Worm (Caenorhabditis elegans) whole organism, L1 larva: Measurements from ENCODE around the gene Y59H11AM.1.
A peak's percentile ranks its signal among the peaks of the same experiment; 100 is the strongest.

ENCODE experiments used
- C16A3.4 ChIP-seq: fragments of 150-350 bp; optimal IDR thresholded peaks from 2 replicates; lab custom pipeline; 2014; ENCODE audit warnings: missing biosample characterization, missing genetic modification characterization
- F16B12.6 ChIP-seq: fragments of 150-350 bp; optimal IDR thresholded peaks from 2 replicates; lab custom pipeline; 2014; ENCODE audit warnings: missing biosample characterization, missing genetic modification characterization
- Y116A8C.19 ChIP-seq: sonication (generic microtip); optimal IDR thresholded peaks from 2 replicates; lab custom pipeline; 2016; ENCODE audit warnings: missing compliant biosample characterization, missing genetic modification characterization, borderline replicate concordance
- aha-1 ChIP-seq: fragments of 150-350 bp; optimal IDR thresholded peaks from 2 replicates; lab custom pipeline; 2014; ENCODE audit warnings: missing biosample characterization, missing genetic modification characterization
- alr-1 ChIP-seq: fragments of 200-800 bp; sonication (Bioruptor generic); optimal IDR thresholded peaks from 2 replicates; lab custom pipeline; 2018; ENCODE audit warnings: borderline replicate concordance, mild to moderate bottlenecking, missing genetic modification characterization, missing compliant biosample characterization
- ama-1 ChIP-seq: fragments of 150-350 bp; optimal IDR thresholded peaks from 2 replicates; lab custom pipeline; 2014
- blmp-1 ChIP-seq: fragments of 150-350 bp; optimal IDR thresholded peaks from 2 replicates; lab custom pipeline; 2014; ENCODE audit warnings: missing biosample characterization, missing genetic modification characterization
- ceh-63 ChIP-seq: fragments of 200-800 bp; sonication (Bioruptor generic); optimal IDR thresholded peaks from 2 replicates; lab custom pipeline; 2018; ENCODE audit warnings: mild to moderate bottlenecking, missing genetic modification characterization, missing compliant biosample characterization
- ceh-88 ChIP-seq: fragments of 200-800 bp; sonication (Bioruptor generic); IDR thresholded peaks from 2 replicates; pipeline ENCODE4 v1.3.6; 2022; ENCODE audit warnings: missing genetic modification characterization, missing compliant biosample characterization
- ceh-90 ChIP-seq: sonication (generic microtip); optimal IDR thresholded peaks from 2 replicates; lab custom pipeline; 2016; ENCODE audit warnings: missing genetic modification characterization, missing compliant biosample characterization
- ces-1 ChIP-seq: fragments of 150-350 bp; optimal IDR thresholded peaks from 2 replicates; lab custom pipeline; 2014; ENCODE audit warnings: missing biosample characterization, missing genetic modification reagents, missing genetic modification characterization
- dpl-1 ChIP-seq, 3 experiments: fragments of 150-350 bp in 2 of 3; sonication (generic microtip) in 1 of 3; optimal IDR thresholded peaks; 2 replicates each; lab custom pipeline; 2014 to 2017; ENCODE audit warnings: missing biosample characterization in 3 of 3, missing genetic modification characterization in 3 of 3, missing genetic modification reagents in 3 of 3
- efl-1 ChIP-seq, 4 experiments: fragments of 150-350 bp; optimal IDR thresholded peaks in 3 of 4; peaks in 1 of 4; 1 replicate in 1 of 4; 2 replicates in 3 of 4; lab custom pipeline; 2014; ENCODE audit warnings: missing biosample characterization in 2 of 4, missing genetic modification characterization in 2 of 4, missing genetic modification reagents in 2 of 4
- efl-3 ChIP-seq: fragments of 200-800 bp; sonication (Bioruptor generic); optimal IDR thresholded peaks from 2 replicates; lab custom pipeline; 2018; ENCODE audit warnings: mild to moderate bottlenecking, missing genetic modification characterization, missing compliant biosample characterization
- egl-13 ChIP-seq: sonication (generic microtip); optimal IDR thresholded peaks from 2 replicates; lab custom pipeline; 2016; ENCODE audit warnings: missing genotype, missing genetic modification reagents, missing genetic modification characterization, missing compliant biosample characterization
- elt-2 ChIP-seq: sonication (generic microtip); optimal IDR thresholded peaks from 2 replicates; lab custom pipeline; 2016; ENCODE audit warnings: missing genetic modification characterization, mild to moderate bottlenecking, inconsistent platforms, missing compliant biosample characterization, missing genetic modification reagents
- elt-3 ChIP-seq, 6 experiments: fragments of 150-350 bp in 1 of 6; sonication (generic microtip); optimal IDR thresholded peaks; 2 replicates each; lab custom pipeline; 2017 to 2018; ENCODE audit warnings: missing biosample characterization in 6 of 6, missing genetic modification characterization in 6 of 6, inconsistent platforms in 1 of 6
- ets-5 ChIP-seq: fragments of 200-800 bp; sonication (Bioruptor generic); IDR thresholded peaks from 2 replicates; pipeline ENCODE4 v1.3.6; 2022; ENCODE audit warnings: missing genetic modification characterization, missing compliant biosample characterization
- fkh-4 ChIP-seq: sonication (generic microtip); optimal IDR thresholded peaks from 2 replicates; lab custom pipeline; 2016; ENCODE audit warnings: missing compliant biosample characterization, missing genetic modification characterization, borderline replicate concordance
- fos-1 ChIP-seq: fragments of 150-350 bp; optimal IDR thresholded peaks from 2 replicates; lab custom pipeline; 2014; ENCODE audit warnings: missing biosample characterization, missing genetic modification characterization
- hlh-17 ChIP-seq: fragments of 200-800 bp; sonication (Bioruptor generic); optimal IDR thresholded peaks from 2 replicates; lab custom pipeline; 2018; ENCODE audit warnings: missing genetic modification characterization, mild to moderate bottlenecking, missing compliant biosample characterization, moderate library complexity, borderline replicate concordance
- hlh-4 ChIP-seq: sonication (generic microtip); optimal IDR thresholded peaks from 2 replicates; lab custom pipeline; 2016; ENCODE audit warnings: mild to moderate bottlenecking, missing genetic modification characterization, missing compliant biosample characterization
- hpl-2 ChIP-seq: fragments of 150-350 bp; optimal IDR thresholded peaks from 2 replicates; lab custom pipeline; 2014; ENCODE audit warnings: missing biosample characterization, missing genetic modification reagents, missing genetic modification characterization
- lin-14 ChIP-seq: fragments of 200-800 bp; sonication (Bioruptor generic); optimal IDR thresholded peaks from 2 replicates; lab custom pipeline; 2018; ENCODE audit warnings: mild to moderate bottlenecking, missing genetic modification characterization, moderate library complexity, missing compliant biosample characterization
- lin-15B ChIP-seq: fragments of 150-350 bp; sonication (generic microtip); optimal IDR thresholded peaks from 3 replicates; lab custom pipeline; 2014; ENCODE audit warnings: missing biosample characterization, missing genetic modification characterization
- lin-39 ChIP-seq: fragments of 150-350 bp; optimal IDR thresholded peaks from 2 replicates; lab custom pipeline; 2014; ENCODE audit warnings: missing biosample characterization, missing genetic modification reagents, missing genetic modification characterization
- lir-3 ChIP-seq: sonication (generic microtip); optimal IDR thresholded peaks from 2 replicates; lab custom pipeline; 2016; ENCODE audit warnings: mild to moderate bottlenecking, missing genetic modification characterization, moderate library complexity, missing compliant biosample characterization; ENCODE audit not compliant: poor library complexity
- mab-9 ChIP-seq: fragments of 200-800 bp; sonication (Bioruptor generic); IDR thresholded peaks from 2 replicates; pipeline ENCODE4 v1.3.6; 2022; ENCODE audit warnings: missing genetic modification reagents, missing genetic modification characterization, missing compliant biosample characterization
- mef-2 ChIP-seq: fragments of 150-350 bp; optimal IDR thresholded peaks from 2 replicates; lab custom pipeline; 2014; ENCODE audit warnings: missing biosample characterization, missing genetic modification characterization
- mep-1 ChIP-seq: fragments of 150-350 bp; optimal IDR thresholded peaks from 2 replicates; lab custom pipeline; 2014; ENCODE audit warnings: missing biosample characterization, missing genetic modification characterization
- nhr-11 ChIP-seq: fragments of 150-350 bp; optimal IDR thresholded peaks from 2 replicates; lab custom pipeline; 2014; ENCODE audit warnings: missing biosample characterization, missing genetic modification characterization
- nhr-19 ChIP-seq: fragments of 200-800 bp; sonication (Bioruptor generic); conservative IDR thresholded peaks from 2 replicates; pipeline ENCODE4 v1.3.6; 2022; ENCODE audit warnings: missing genetic modification characterization, missing compliant biosample characterization
- nhr-47 ChIP-seq: sonication (generic microtip); optimal IDR thresholded peaks from 2 replicates; lab custom pipeline; 2016; ENCODE audit warnings: mild to moderate bottlenecking, missing genetic modification characterization, moderate library complexity, missing compliant biosample characterization
- nhr-71 ChIP-seq: sonication (generic microtip); optimal IDR thresholded peaks from 2 replicates; lab custom pipeline; 2016; ENCODE audit warnings: mild to moderate bottlenecking, missing genetic modification characterization, moderate library complexity, missing compliant biosample characterization
- nhr-76 ChIP-seq: sonication (generic microtip); optimal IDR thresholded peaks from 2 replicates; lab custom pipeline; 2017; ENCODE audit warnings: missing biosample characterization, missing genetic modification characterization
- nhr-77 ChIP-seq: fragments of 150-350 bp; optimal IDR thresholded peaks from 2 replicates; lab custom pipeline; 2014; ENCODE audit warnings: missing biosample characterization, missing genetic modification characterization
- nhr-84 ChIP-seq: sonication (generic microtip); optimal IDR thresholded peaks from 2 replicates; lab custom pipeline; 2017; ENCODE audit warnings: missing biosample characterization, missing genetic modification characterization
- nhr-90 ChIP-seq: sonication (generic microtip); optimal IDR thresholded peaks from 2 replicates; lab custom pipeline; 2016; ENCODE audit warnings: mild to moderate bottlenecking, missing genetic modification characterization, missing compliant biosample characterization; ENCODE audit not compliant: poor library complexity
- pax-3 ChIP-seq: fragments of 200-800 bp; sonication (Bioruptor generic); optimal IDR thresholded peaks from 2 replicates; lab custom pipeline; 2018; ENCODE audit warnings: mild to moderate bottlenecking, missing genetic modification characterization, moderate library complexity, missing compliant biosample characterization
- pqm-1 ChIP-seq: sonication (generic microtip); optimal IDR thresholded peaks from 3 replicates; lab custom pipeline; 2017; ENCODE audit warnings: missing biosample characterization, missing genetic modification characterization
- skn-1 ChIP-seq: fragments of 150-350 bp; optimal IDR thresholded peaks from 2 replicates; lab custom pipeline; 2014; ENCODE audit warnings: missing biosample characterization, missing genetic modification characterization
- sox-4 ChIP-seq: sonication (generic microtip); optimal IDR thresholded peaks from 2 replicates; lab custom pipeline; 2016; ENCODE audit warnings: missing genetic modification characterization, missing compliant biosample characterization
- sptf-1 ChIP-seq: fragments of 150-350 bp; optimal IDR thresholded peaks from 2 replicates; lab custom pipeline; 2014; ENCODE audit warnings: missing biosample characterization, missing genetic modification characterization
- sup-37 ChIP-seq: fragments of 200-800 bp; sonication (Bioruptor generic); optimal IDR thresholded peaks from 2 replicates; lab custom pipeline; 2018; ENCODE audit warnings: mild to moderate bottlenecking, missing genetic modification characterization, missing compliant biosample characterization
- tlp-1 ChIP-seq: fragments of 150-350 bp; optimal IDR thresholded peaks from 2 replicates; lab custom pipeline; 2014; ENCODE audit warnings: missing biosample characterization, missing genetic modification characterization
- unc-130 ChIP-seq: fragments of 150-350 bp; optimal IDR thresholded peaks from 2 replicates; lab custom pipeline; 2017; ENCODE audit warnings: missing biosample characterization, missing genetic modification characterization, inconsistent platforms
- unc-62 ChIP-seq: fragments of 150-350 bp; optimal IDR thresholded peaks from 2 replicates; lab custom pipeline; 2014; ENCODE audit warnings: missing biosample characterization, missing genetic modification reagents, missing genetic modification characterization
- xbp-1 ChIP-seq: sonication (generic microtip); optimal IDR thresholded peaks from 2 replicates; lab custom pipeline; 2016; ENCODE audit warnings: missing genetic modification characterization, missing compliant biosample characterization
- zag-1 ChIP-seq: fragments of 150-350 bp; optimal IDR thresholded peaks from 2 replicates; lab custom pipeline; 2014; ENCODE audit warnings: missing biosample characterization, missing genetic modification characterization
- zip-4 ChIP-seq: fragments of 200-800 bp; sonication (Bioruptor generic); optimal IDR thresholded peaks from 2 replicates; lab custom pipeline; 2018; ENCODE audit warnings: mild to moderate bottlenecking, missing genetic modification characterization, moderate library complexity, missing compliant biosample characterization
- ztf-11 ChIP-seq, 2 experiments: sonication (generic microtip); optimal IDR thresholded peaks; 2 replicates each; lab custom pipeline; 2016 to 2017; ENCODE audit warnings: missing genetic modification characterization in 2 of 2, missing biosample characterization in 1 of 2, missing compliant biosample characterization in 1 of 2
- ztf-4 ChIP-seq: fragments of 150-350 bp; optimal IDR thresholded peaks from 2 replicates; lab custom pipeline; 2014; ENCODE audit warnings: missing biosample characterization, missing genetic modification characterization

The Y59H11AM.1 gene

ce11 chrIV:8587057-8587456 lies 15.8 kb downstream of the Y59H11AM.1 start (continued):
- TF ChIP-seq fkh-4 = no peak
- peak; percentile 55 for TF ChIP-seq lin-15B (tag; lab: Kevin White, UChicago)
- peak; percentile 72 for TF ChIP-seq nhr-71 (tag; lab: Kevin White, UChicago)
- TF ChIP-seq nhr-76 = no peak
- peak; percentile 38 for TF ChIP-seq xbp-1
- TF ChIP-seq zag-1 (tag; lab: Kevin White, UChicago) = no peak
- TF ChIP-seq dpl-1 (GFP tag; optimal IDR thresholded peaks at IDR 0.05; lab: Kevin White, UChicago) = peak in 2 of 3 experiments; percentile 12 to 38
- TF ChIP-seq ces-1 = no peak
- no peak for TF ChIP-seq ets-5 (GFP tag; lab: Robert Waterston, UW)
- no peak for TF ChIP-seq ceh-88
- TF ChIP-seq sox-4 (tag; lab: Kevin White, UChicago) = no peak
- TF ChIP-seq alr-1 = no peak
- TF ChIP-seq sup-37 (GFP tag; lab: Kevin White, UChicago) = no peak
- peak; percentile 39 for TF ChIP-seq nhr-77
- no peak for TF ChIP-seq ceh-63 (GFP tag; lab: Kevin White, UChicago)
- TF ChIP-seq nhr-19 (GFP tag; lab: Robert Waterston, UW) = peak; percentile 47
- no peak for TF ChIP-seq mab-9 (GFP tag; lab: Robert Waterston, UW)
- no peak for TF ChIP-seq tlp-1
- TF ChIP-seq ama-1 (lab: Kevin White, UChicago) = no peak
- peak; percentile 5 for TF ChIP-seq mep-1 (tag; lab: Kevin White, UChicago)
- TF ChIP-seq elt-3 (tag; optimal IDR thresholded peaks at IDR 0.05; lab: Kevin White, UChicago) = no peak
- no peak for TF ChIP-seq pqm-1
- TF ChIP-seq C16A3.4 = no peak
- no peak for TF ChIP-seq zip-4 (GFP tag; lab: Kevin White, UChicago)
- TF ChIP-seq pax-3 (tag; lab: Kevin White, UChicago) = no peak
- TF ChIP-seq elt-2 = no peak
- TF ChIP-seq nhr-90 (tag; lab: Kevin White, UChicago) = no peak
- no peak for TF ChIP-seq ceh-90 (tag; lab: Kevin White, UChicago)
- TF ChIP-seq lin-14 (GFP tag; lab: Kevin White, UChicago) = peak; percentile 89
- TF ChIP-seq hpl-2 (GFP tag; lab: Kevin White, UChicago) = no peak
- TF ChIP-seq fos-1 (tag; lab: Kevin White, UChicago) = peak; percentile 4
- TF ChIP-seq lir-3 (tag; lab: Kevin White, UChicago) = no peak
- TF ChIP-seq mef-2 = no peak
- TF ChIP-seq lin-39 (tag; lab: Kevin White, UChicago) = peak; percentile 49
- no peak for TF ChIP-seq nhr-11 (tag; lab: Kevin White, UChicago)
- no peak for TF ChIP-seq ztf-11 (tag; optimal IDR thresholded peaks at IDR 0.05; lab: Kevin White, UChicago)
- peak; percentile 28 for TF ChIP-seq ztf-4
- TF ChIP-seq hlh-17 (GFP tag; lab: Kevin White, UChicago) = no peak
- no peak for TF ChIP-seq hlh-4
- no peak for TF ChIP-seq nhr-84 (tag; lab: Kevin White, UChicago)
- no peak for TF ChIP-seq egl-13 (tag; lab: Kevin White, UChicago)
- no peak for TF ChIP-seq Y116A8C.19
- TF ChIP-seq aha-1 (tag; lab: Kevin White, UChicago) = no peak
- no peak for TF ChIP-seq unc-130 (tag; lab: Kevin White, UChicago)
- peak; percentile 55 to 59 for TF ChIP-seq efl-1 (optimal IDR thresholded peaks at IDR 0.05; lab: Kevin White, UChicago)
- TF ChIP-seq efl-1 (GFP tag; optimal IDR thresholded peaks at IDR 0.05 in 1 of 2; lab: Kevin White, UChicago) = peak in 1 of 2 experiments; percentile 31
- no peak for TF ChIP-seq unc-62
- TF ChIP-seq blmp-1 (tag; lab: Kevin White, UChicago) = peak; percentile 34
- no peak for TF ChIP-seq skn-1 (tag; lab: Kevin White, UChicago)
- TF ChIP-seq nhr-47 (tag; lab: Kevin White, UChicago) = peak; percentile 14
- TF ChIP-seq sptf-1 = no peak
- TF ChIP-seq F16B12.6 = no peak
- TF ChIP-seq efl-3 (GFP tag; lab: Kevin White, UChicago) = no peak
